Worm (Caenorhabditis elegans) whole organism, L1 larva: Measurements from ENCODE around the gene droe-4.

Experiments used
- C04F5.9 ChIP-seq: sonication (generic microtip); optimal IDR thresholded peaks from 2 replicates; lab custom pipeline; 2016; ENCODE audit warnings: missing genetic modification characterization, missing compliant biosample characterization
- C16A3.4 ChIP-seq: fragments of 150-350 bp; optimal IDR thresholded peaks from 2 replicates; lab custom pipeline; 2014; ENCODE audit warnings: missing biosample characterization, missing genetic modification characterization
- F16B12.6 ChIP-seq: fragments of 150-350 bp; optimal IDR thresholded peaks from 2 replicates; lab custom pipeline; 2014; ENCODE audit warnings: missing biosample characterization, missing genetic modification characterization
- blmp-1 ChIP-seq: fragments of 150-350 bp; optimal IDR thresholded peaks from 2 replicates; lab custom pipeline; 2014; ENCODE audit warnings: missing biosample characterization, missing genetic modification characterization
- ceh-82 ChIP-seq, 3 experiments: fragments of 150-350 bp in 1 of 3; sonication (generic microtip) in 2 of 3; optimal IDR thresholded peaks; 2 replicates each; lab custom pipeline; 2014 to 2017; ENCODE audit warnings: missing biosample characterization in 3 of 3, missing genetic modification characterization in 3 of 3
- ces-1 ChIP-seq: fragments of 150-350 bp; optimal IDR thresholded peaks from 2 replicates; lab custom pipeline; 2014; ENCODE audit warnings: missing biosample characterization, missing genetic modification reagents, missing genetic modification characterization
- dsc-1 ChIP-seq: sonication (generic microtip); optimal IDR thresholded peaks from 2 replicates; lab custom pipeline; 2016; ENCODE audit warnings: mild to moderate bottlenecking, missing genetic modification characterization, missing compliant biosample characterization
- efl-1 ChIP-seq, 4 experiments: fragments of 150-350 bp; optimal IDR thresholded peaks in 3 of 4; peaks in 1 of 4; 1 replicate in 1 of 4; 2 replicates in 3 of 4; lab custom pipeline; 2014; ENCODE audit warnings: missing biosample characterization in 2 of 4, missing genetic modification characterization in 2 of 4, missing genetic modification reagents in 2 of 4
- egl-13 ChIP-seq: sonication (generic microtip); optimal IDR thresholded peaks from 2 replicates; lab custom pipeline; 2016; ENCODE audit warnings: missing genotype, missing genetic modification reagents, missing genetic modification characterization, missing compliant biosample characterization
- elt-3 ChIP-seq, 6 experiments: fragments of 150-350 bp in 1 of 6; sonication (generic microtip); optimal IDR thresholded peaks; 2 replicates each; lab custom pipeline; 2017 to 2018; ENCODE audit warnings: missing biosample characterization in 6 of 6, missing genetic modification characterization in 6 of 6, inconsistent platforms in 1 of 6
- fkh-10 ChIP-seq: sonication (generic microtip); optimal IDR thresholded peaks from 2 replicates; lab custom pipeline; 2017; ENCODE audit warnings: missing biosample characterization, missing genetic modification reagents, missing genetic modification characterization
- fkh-4 ChIP-seq: sonication (generic microtip); optimal IDR thresholded peaks from 2 replicates; lab custom pipeline; 2016; ENCODE audit warnings: missing compliant biosample characterization, missing genetic modification characterization, borderline replicate concordance
- fkh-8 ChIP-seq: sonication (generic microtip); optimal IDR thresholded peaks from 2 replicates; lab custom pipeline; 2016; ENCODE audit warnings: mild to moderate bottlenecking, missing genetic modification characterization, missing compliant biosample characterization
- hlh-17 ChIP-seq: fragments of 200-800 bp; sonication (Bioruptor generic); optimal IDR thresholded peaks from 2 replicates; lab custom pipeline; 2018; ENCODE audit warnings: missing genetic modification characterization, mild to moderate bottlenecking, missing compliant biosample characterization, moderate library complexity, borderline replicate concordance
- hpl-2 ChIP-seq: fragments of 150-350 bp; optimal IDR thresholded peaks from 2 replicates; lab custom pipeline; 2014; ENCODE audit warnings: missing biosample characterization, missing genetic modification reagents, missing genetic modification characterization
- irx-1 ChIP-seq: sonication (generic microtip); optimal IDR thresholded peaks from 2 replicates; lab custom pipeline; 2016; ENCODE audit warnings: missing genetic modification characterization, missing compliant biosample characterization
- lin-14 ChIP-seq: fragments of 200-800 bp; sonication (Bioruptor generic); optimal IDR thresholded peaks from 2 replicates; lab custom pipeline; 2018; ENCODE audit warnings: mild to moderate bottlenecking, missing genetic modification characterization, moderate library complexity, missing compliant biosample characterization
- lin-15B ChIP-seq: fragments of 150-350 bp; sonication (generic microtip); optimal IDR thresholded peaks from 3 replicates; lab custom pipeline; 2014; ENCODE audit warnings: missing biosample characterization, missing genetic modification characterization
- lin-35 ChIP-seq, 2 experiments: fragments of 150-350 bp; optimal IDR thresholded peaks; 2 replicates each; lab custom pipeline; 2014; ENCODE audit warnings: missing biosample characterization in 2 of 2, missing genetic modification characterization in 2 of 2, missing genetic modification reagents in 2 of 2
- lsy-2 ChIP-seq, 2 experiments: fragments of 150-350 bp; optimal IDR thresholded peaks; 2 replicates each; lab custom pipeline; 2014; ENCODE audit warnings: missing biosample characterization in 2 of 2, missing genetic modification characterization in 2 of 2
- mab-9 ChIP-seq: fragments of 200-800 bp; sonication (Bioruptor generic); IDR thresholded peaks from 2 replicates; pipeline ENCODE4 v1.3.6; 2022; ENCODE audit warnings: missing genetic modification reagents, missing genetic modification characterization, missing compliant biosample characterization
- mdl-1 ChIP-seq, 2 experiments: fragments of 150-350 bp; optimal IDR thresholded peaks; 2 replicates each; lab custom pipeline; 2014 to 2017; ENCODE audit warnings: missing biosample characterization in 2 of 2, missing genetic modification characterization in 2 of 2, inconsistent platforms in 1 of 2
- mep-1 ChIP-seq: fragments of 150-350 bp; optimal IDR thresholded peaks from 2 replicates; lab custom pipeline; 2014; ENCODE audit warnings: missing biosample characterization, missing genetic modification characterization
- nhr-19 ChIP-seq: fragments of 200-800 bp; sonication (Bioruptor generic); conservative IDR thresholded peaks from 2 replicates; pipeline ENCODE4 v1.3.6; 2022; ENCODE audit warnings: missing genetic modification characterization, missing compliant biosample characterization
- nhr-20 ChIP-seq: sonication (generic microtip); optimal IDR thresholded peaks from 2 replicates; lab custom pipeline; 2016; ENCODE audit warnings: mild to moderate bottlenecking, missing genetic modification characterization, missing compliant biosample characterization
- nhr-47 ChIP-seq: sonication (generic microtip); optimal IDR thresholded peaks from 2 replicates; lab custom pipeline; 2016; ENCODE audit warnings: mild to moderate bottlenecking, missing genetic modification characterization, moderate library complexity, missing compliant biosample characterization
- nhr-71 ChIP-seq: sonication (generic microtip); optimal IDR thresholded peaks from 2 replicates; lab custom pipeline; 2016; ENCODE audit warnings: mild to moderate bottlenecking, missing genetic modification characterization, moderate library complexity, missing compliant biosample characterization
- nhr-85 ChIP-seq: sonication (generic microtip); peaks from one replicate; lab custom pipeline; 2016; ENCODE audit warnings: missing genetic modification characterization, inconsistent platforms, missing compliant biosample characterization
- nhr-90 ChIP-seq: sonication (generic microtip); optimal IDR thresholded peaks from 2 replicates; lab custom pipeline; 2016; ENCODE audit warnings: mild to moderate bottlenecking, missing genetic modification characterization, missing compliant biosample characterization; ENCODE audit not compliant: poor library complexity
- rnt-1 ChIP-seq: sonication (generic microtip); optimal IDR thresholded peaks from 2 replicates; lab custom pipeline; 2016; ENCODE audit warnings: mild to moderate bottlenecking, missing genetic modification characterization, moderate library complexity, missing compliant biosample characterization
- snu-23 ChIP-seq: sonication (generic microtip); optimal IDR thresholded peaks from 2 replicates; lab custom pipeline; 2016; ENCODE audit warnings: missing genetic modification characterization, missing compliant biosample characterization
- swsn-7 ChIP-seq: sonication (generic microtip); optimal IDR thresholded peaks from 2 replicates; lab custom pipeline; 2016; ENCODE audit warnings: missing genetic modification characterization, missing compliant biosample characterization
- tlp-1 ChIP-seq: fragments of 150-350 bp; optimal IDR thresholded peaks from 2 replicates; lab custom pipeline; 2014; ENCODE audit warnings: missing biosample characterization, missing genetic modification characterization
- unc-130 ChIP-seq: fragments of 150-350 bp; optimal IDR thresholded peaks from 2 replicates; lab custom pipeline; 2017; ENCODE audit warnings: missing biosample characterization, missing genetic modification characterization, inconsistent platforms
- unc-30 ChIP-seq: sonication (generic microtip); optimal IDR thresholded peaks from 2 replicates; lab custom pipeline; 2017; ENCODE audit warnings: missing biosample characterization, missing genetic modification characterization
- unc-86 ChIP-seq: sonication (generic microtip); optimal IDR thresholded peaks from 2 replicates; lab custom pipeline; 2016; ENCODE audit warnings: missing genetic modification characterization, missing compliant biosample characterization
- unc-98 ChIP-seq: fragments of 200-800 bp; sonication (Bioruptor generic); IDR thresholded peaks from 2 replicates; pipeline ENCODE4 v1.3.6; 2022; ENCODE audit warnings: missing genetic modification characterization, missing compliant biosample characterization

droe-4 gene

DNA sequence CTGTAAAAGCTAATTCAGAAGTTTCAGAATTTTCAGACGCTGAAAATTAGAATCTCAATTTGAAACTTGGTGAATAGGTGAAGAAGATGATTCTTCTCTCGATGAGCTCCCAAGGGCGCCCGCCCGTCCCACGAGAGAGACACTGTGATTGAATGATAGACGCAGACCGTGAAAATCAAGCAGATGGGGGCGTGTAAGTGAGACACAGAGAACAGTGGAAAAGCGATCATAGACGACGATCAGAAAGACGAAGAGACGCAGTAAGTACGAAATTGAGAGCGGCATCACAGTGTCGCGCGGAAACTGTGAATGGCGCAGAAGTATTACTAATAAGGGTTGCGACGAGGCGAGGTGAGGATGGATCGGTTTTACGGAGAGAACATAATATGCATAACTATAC, 9.9 kb downstream of the droe-4 start:
- peak; percentile 7 for TF ChIP-seq nhr-47 (tag; lab: Kevin White, UChicago)
- peak; percentile 45 for TF ChIP-seq dsc-1 (tag; lab: Kevin White, UChicago)
- peak; percentile 32 for TF ChIP-seq nhr-71 (tag; lab: Kevin White, UChicago)
- TF ChIP-seq snu-23 = peak; percentile 53
- TF ChIP-seq unc-30 (tag; lab: Kevin White, UChicago) = no peak
- peak; percentile 23 for TF ChIP-seq nhr-85 (tag; lab: Kevin White, UChicago)
- peak; percentile 2 for TF ChIP-seq swsn-7 (tag; lab: Kevin White, UChicago)
- TF ChIP-seq blmp-1 = peak; percentile 74
- peak; percentile 37 for TF ChIP-seq mep-1 (tag; lab: Kevin White, UChicago)
- no peak for TF ChIP-seq lin-15B (tag; lab: Kevin White, UChicago)
- peak; percentile 40 for TF ChIP-seq lin-14 (GFP tag; lab: Kevin White, UChicago)
- peak in 1 of 2 experiments; percentile 0 for TF ChIP-seq mdl-1 (tag; optimal IDR thresholded peaks at IDR 0.05; lab: Kevin White, UChicago)
- peak in 1 of 2 experiments; percentile 17 for TF ChIP-seq lsy-2 (tag; optimal IDR thresholded peaks at IDR 0.05; lab: Kevin White, UChicago)
- no peak for TF ChIP-seq hlh-17 (GFP tag; lab: Kevin White, UChicago)
- TF ChIP-seq egl-13 (tag; lab: Kevin White, UChicago) = no peak
- peak; percentile 42 for TF ChIP-seq rnt-1 (tag; lab: Kevin White, UChicago)
- TF ChIP-seq F16B12.6 (tag; lab: Kevin White, UChicago) = no peak
- peak; percentile 18 for TF ChIP-seq nhr-20 (tag; lab: Kevin White, UChicago)
- peak in 1 of 2 experiments; percentile 42 for TF ChIP-seq lin-35 (GFP tag; optimal IDR thresholded peaks at IDR 0.05; lab: Kevin White, UChicago)
- TF ChIP-seq unc-130 = peak; percentile 8
- no peak for TF ChIP-seq elt-3 (tag; optimal IDR thresholded peaks at IDR 0.05; lab: Kevin White, UChicago)
- peak; percentile 23 to 36 for TF ChIP-seq efl-1 (optimal IDR thresholded peaks at IDR 0.05; lab: Kevin White, UChicago)
- peak in 1 of 2 experiments; percentile 92 for TF ChIP-seq efl-1 (GFP tag; optimal IDR thresholded peaks at IDR 0.05 in 1 of 2; lab: Kevin White, UChicago)
- no peak for TF ChIP-seq hpl-2

DNA sequence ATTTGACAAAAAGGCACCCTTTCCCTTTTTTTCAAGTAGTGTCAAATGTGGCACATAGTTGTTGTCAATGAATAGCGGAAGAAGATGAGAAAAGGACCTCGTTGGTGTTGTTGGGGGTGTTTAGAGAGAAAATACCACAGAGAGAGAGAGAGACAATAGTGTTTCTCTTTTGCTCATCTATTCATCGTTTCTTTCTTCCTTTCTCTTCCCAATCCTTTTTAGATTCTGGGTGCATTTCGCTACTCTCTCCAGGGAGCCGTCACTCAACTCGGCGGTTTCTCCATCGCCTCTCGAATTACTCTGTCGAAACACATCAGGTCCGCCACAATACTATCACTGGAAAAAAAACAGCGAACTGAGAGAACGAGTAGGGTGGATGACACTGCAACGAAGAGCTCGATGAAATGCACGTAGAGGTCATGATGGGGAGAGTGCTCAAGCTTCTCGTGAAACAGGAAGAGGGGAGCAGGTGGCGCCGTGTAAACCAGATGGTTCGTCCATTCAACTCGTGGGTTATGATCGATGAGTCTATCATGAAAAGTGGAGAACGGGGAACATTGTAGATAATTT, 11.2 kb downstream of the droe-4 start:
- peak; percentile 39 for TF ChIP-seq dsc-1 (tag; lab: Kevin White, UChicago)
- peak in 1 of 3 experiments; percentile 26 for TF ChIP-seq ceh-82 (tag; optimal IDR thresholded peaks at IDR 0.05; lab: Kevin White, UChicago)
- peak; percentile 4 for TF ChIP-seq unc-130
- TF ChIP-seq fkh-10 (GFP tag; lab: Kevin White, UChicago) = peak; percentile 45
- no peak for TF ChIP-seq unc-98 (GFP tag; lab: Robert Waterston, UW)
- TF ChIP-seq lin-14 (GFP tag; lab: Kevin White, UChicago) = peak; percentile 70
- TF ChIP-seq lsy-2 (tag; optimal IDR thresholded peaks at IDR 0.05; lab: Kevin White, UChicago) = peak in 1 of 2 experiments; percentile 36
- peak; percentile 2 for TF ChIP-seq C16A3.4
- peak; percentile 14 for TF ChIP-seq mep-1 (tag; lab: Kevin White, UChicago)
- no peak for TF ChIP-seq ces-1 (GFP tag; lab: Kevin White, UChicago)
- peak; percentile 1 for TF ChIP-seq snu-23
- no peak for TF ChIP-seq nhr-90
- TF ChIP-seq rnt-1 (tag; lab: Kevin White, UChicago) = peak; percentile 39
- TF ChIP-seq mab-9 (GFP tag; lab: Robert Waterston, UW) = peak; percentile 12; the same call in 1 of the 2 replicates
- TF ChIP-seq nhr-19 = peak; percentile 22
- TF ChIP-seq, all 84 proteins: peak for 12

DNA sequence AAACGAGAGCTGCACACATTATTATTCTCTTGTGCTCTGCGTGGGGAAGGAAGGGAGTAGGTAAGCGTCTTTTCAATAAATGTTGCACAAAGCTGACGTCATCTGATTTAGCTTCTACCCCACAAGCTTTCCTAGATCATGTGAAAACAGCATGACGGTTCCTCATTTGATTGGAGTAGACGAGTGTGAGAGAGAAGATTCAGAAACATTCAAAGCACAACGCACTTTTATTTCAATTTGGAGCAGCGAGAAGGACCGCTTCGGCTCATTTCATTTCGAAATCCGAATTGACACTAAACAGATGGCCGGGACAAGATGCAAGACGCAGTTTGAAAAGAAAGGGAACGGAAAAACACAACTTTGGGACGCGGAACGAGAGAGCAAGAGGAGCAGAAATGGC, 11.9 kb downstream of the droe-4 start:
- peak; percentile 29 for TF ChIP-seq nhr-71 (tag; lab: Kevin White, UChicago)
- no peak for TF ChIP-seq C16A3.4
- TF ChIP-seq lin-14 (GFP tag; lab: Kevin White, UChicago) = peak; percentile 36
- TF ChIP-seq dsc-1 (tag; lab: Kevin White, UChicago) = peak; percentile 64
- peak; percentile 9 for TF ChIP-seq fkh-4
- TF ChIP-seq fkh-10 (GFP tag; lab: Kevin White, UChicago) = peak; percentile 29
- no peak for TF ChIP-seq unc-86
- peak; percentile 33 for TF ChIP-seq fkh-8 (tag; lab: Kevin White, UChicago)
- TF ChIP-seq irx-1 (tag; lab: Kevin White, UChicago) = no peak
- TF ChIP-seq tlp-1 (tag; lab: Kevin White, UChicago) = no peak
- TF ChIP-seq C04F5.9 (tag; lab: Kevin White, UChicago) = no peak
- peak; percentile 4 for TF ChIP-seq rnt-1 (tag; lab: Kevin White, UChicago)
- peak; percentile 13 for TF ChIP-seq nhr-47 (tag; lab: Kevin White, UChicago)
